Fruit fly (Drosophila melanogaster): ENCODE results near the gene Sirt1.

The Sirt1 gene

DNA sequence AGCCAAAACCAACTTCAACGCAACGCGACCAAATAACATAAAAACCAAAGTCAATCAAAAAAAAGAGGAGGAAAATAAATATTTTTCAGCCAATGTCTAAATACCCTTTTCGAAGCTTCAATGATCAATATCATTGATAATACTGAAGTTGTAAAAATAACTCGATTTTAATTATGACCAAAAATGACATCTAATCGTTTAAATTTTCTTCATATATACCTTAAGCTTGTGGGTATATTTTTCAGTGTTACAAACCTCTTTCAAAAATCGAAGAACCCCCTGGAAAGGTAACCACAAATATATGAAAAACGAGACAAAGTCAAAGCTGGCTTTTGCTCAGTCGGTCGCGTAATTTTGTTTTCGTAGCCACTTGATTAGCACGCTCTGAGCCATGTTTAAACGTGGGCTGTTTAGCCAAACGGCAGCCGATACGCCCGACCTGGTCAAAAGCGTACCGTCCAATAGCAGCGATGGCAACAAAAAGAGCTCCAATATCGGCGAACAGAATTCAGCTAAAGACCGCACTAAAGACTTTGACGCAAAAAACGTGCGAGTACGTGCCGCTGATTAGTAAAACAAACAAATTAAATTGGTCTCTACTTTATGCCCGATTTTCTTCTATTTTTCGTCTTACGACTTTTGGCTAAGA is 20.2 kb upstream of the Sirt1 start (continued):
- peak; percentile 12 for TF ChIP-seq CG15696 (tag; optimal IDR thresholded peaks at IDR 0.05)
- TF ChIP-seq CG14860 (GFP tag; IDR thresholded peaks at IDR 0.05; ENCODE audit: partially characterized antibody), result no peak
- TF ChIP-seq Ravus (GFP tag; IDR thresholded peaks at IDR 0.05), result peak; percentile 70
- peak; percentile 64; the same call in 1 of the 2 replicates for TF ChIP-seq CG6272 (GFP tag; IDR thresholded peaks at IDR 0.05)
- TF ChIP-seq CG7928 (GFP tag; optimal IDR thresholded peaks at IDR 0.05), result peak; percentile 47
- peak; percentile 73 for TF ChIP-seq CG9727 (GFP tag; optimal IDR thresholded peaks at IDR 0.05)
- TF ChIP-seq mam (GFP tag; optimal IDR thresholded peaks at IDR 0.05), result peak; percentile 79
- no peak for TF ChIP-seq CG42726 (GFP tag; IDR thresholded peaks at IDR 0.05; ENCODE audit: partially characterized antibody)
- TF ChIP-seq NK7.1 (GFP tag; optimal IDR thresholded peaks at IDR 0.05), result peak; percentile 28
- no peak for TF ChIP-seq Neu2 (GFP tag; optimal IDR thresholded peaks at IDR 0.05; ENCODE audit: borderline replicate concordance)
- TF ChIP-seq CG6854 (GFP tag; optimal IDR thresholded peaks at IDR 0.05), result peak; percentile 76
- TF ChIP-seq CG10462 (GFP tag; optimal IDR thresholded peaks at IDR 0.05), result peak; percentile 16
- TF ChIP-seq tx (GFP tag; optimal IDR thresholded peaks at IDR 0.05), result peak; percentile 53
- peak; percentile 79 for TF ChIP-seq CG11247 (GFP tag; IDR thresholded peaks at IDR 0.05)
- TF ChIP-seq lov (optimal IDR thresholded peaks at IDR 0.05), result no peak
- TF ChIP-seq lov (GFP tag; IDR thresholded peaks at IDR 0.05), result no peak
- peak; percentile 18 for TF ChIP-seq CG11398 (GFP tag; optimal IDR thresholded peaks at IDR 0.05)
- TF ChIP-seq az2 (GFP tag; optimal IDR thresholded peaks at IDR 0.05), result peak; percentile 39
- no peak for TF ChIP-seq CG17912 (GFP tag; optimal IDR thresholded peaks at IDR 0.05)
- peak; percentile 35 for TF ChIP-seq CG11723 (GFP tag; optimal IDR thresholded peaks at IDR 0.05)
- peak; percentile 81 for TF ChIP-seq dmrt99B (tag; optimal IDR thresholded peaks at IDR 0.05)
- peak; percentile 50; the same call in 1 of the 3 replicates for TF ChIP-seq B-H1 (GFP tag; IDR thresholded peaks at IDR 0.05)
- peak; percentile 60 for TF ChIP-seq CG18476 (GFP tag; optimal IDR thresholded peaks at IDR 0.05)
- peak; percentile 47 for TF ChIP-seq slou (GFP tag; optimal IDR thresholded peaks at IDR 0.05)
- peak; percentile 15 for TF ChIP-seq CG12299 (tag; optimal IDR thresholded peaks at IDR 0.05)
- peak; percentile 60 for TF ChIP-seq Dip3 (GFP tag; optimal IDR thresholded peaks at IDR 0.05)
- peak; percentile 57 for TF ChIP-seq vfl (GFP tag; optimal IDR thresholded peaks at IDR 0.05)
- peak; percentile 92 for TF ChIP-seq CG2678 (tag; optimal IDR thresholded peaks at IDR 0.05)
- peak; percentile 71 for TF ChIP-seq bcd (GFP tag; optimal IDR thresholded peaks at IDR 0.05)
- TF ChIP-seq fd3F (GFP tag; optimal IDR thresholded peaks at IDR 0.05), result peak; percentile 84
- peak; percentile 88 for TF ChIP-seq row (GFP tag; IDR thresholded peaks at IDR 0.05)
- peak; percentile 91 for TF ChIP-seq CG32532 (GFP tag; IDR thresholded peaks at IDR 0.05)
- TF ChIP-seq CG10267 (tag; optimal IDR thresholded peaks at IDR 0.05), result peak; percentile 54
- peak; percentile 73 for TF ChIP-seq Oli (tag; optimal IDR thresholded peaks at IDR 0.05)
- TF ChIP-seq Doc3 (GFP tag; IDR thresholded peaks at IDR 0.05; ENCODE audit: partially characterized antibody), result no peak
- peak; percentile 89 for TF ChIP-seq cwo (GFP tag; optimal IDR thresholded peaks at IDR 0.05)
- peak; percentile 8 for TF ChIP-seq CG15601 (tag; optimal IDR thresholded peaks at IDR 0.05)
- TF ChIP-seq CG3847 (GFP tag; IDR thresholded peaks at IDR 0.05), result peak; percentile 86
- TF ChIP-seq CG10431 (GFP tag; optimal IDR thresholded peaks at IDR 0.05), result no peak
- TF ChIP-seq CG31441 (GFP tag; IDR thresholded peaks at IDR 0.05), result peak; percentile 74
- TF ChIP-seq sqz (GFP tag; optimal IDR thresholded peaks at IDR 0.05), result peak; percentile 71
- TF ChIP-seq pnt (GFP tag; optimal IDR thresholded peaks at IDR 0.05), result peak; percentile 41
- TF ChIP-seq Hr3 (GFP tag; optimal IDR thresholded peaks at IDR 0.05), result peak; percentile 54
- TF ChIP-seq otp (GFP tag; IDR thresholded peaks at IDR 0.05), result peak; percentile 57; the same call in 2 of the 3 replicates
- TF ChIP-seq Dad (GFP tag; optimal IDR thresholded peaks at IDR 0.05), result peak; percentile 59
- TF ChIP-seq dpn (GFP tag; optimal IDR thresholded peaks at IDR 0.05), result peak; percentile 73 to 80
- no peak for TF ChIP-seq Dref (GFP tag; IDR thresholded peaks at IDR 0.05)
- peak; percentile 58 for TF ChIP-seq Fer2 (tag; optimal IDR thresholded peaks at IDR 0.05)
- peak; percentile 79 for TF ChIP-seq CG34422 (GFP tag; IDR thresholded peaks at IDR 0.05)
- peak; percentile 4 for TF ChIP-seq Hmx (GFP tag; optimal IDR thresholded peaks at IDR 0.05)

All from whole organism, embryonic.